Worm (Caenorhabditis elegans) whole organism, early embryonic: ENCODE results near the gene col-17.
"Not testable (repeated sequence)": the region's sequence is repeated elsewhere in the genome, so short reads cannot be mapped to it uniquely, and the experiment has no call there.

Experiments used
- B0310.2 ChIP-seq: sonication (generic microtip); optimal IDR thresholded peaks from 2 replicates; lab custom pipeline; 2016; ENCODE audit warnings: mild to moderate bottlenecking, missing genetic modification characterization, missing compliant biosample characterization
- F13C5.2 ChIP-seq: sonication (generic microtip); optimal IDR thresholded peaks from 2 replicates; lab custom pipeline; 2017; ENCODE audit warnings: mild to moderate bottlenecking, missing genetic modification characterization, inconsistent platforms, missing compliant biosample characterization
- aly-1 ChIP-seq: sonication (generic microtip); optimal IDR thresholded peaks from 2 replicates; lab custom pipeline; 2016; ENCODE audit warnings: missing genetic modification characterization, missing compliant biosample characterization
- ama-1 ChIP-seq: fragments of 150-350 bp; optimal IDR thresholded peaks from 2 replicates; lab custom pipeline; 2014
- ceh-13 ChIP-seq: fragments of 200-800 bp; sonication (Bioruptor generic); optimal IDR thresholded peaks from 2 replicates; lab custom pipeline; 2018; ENCODE audit warnings: mild to moderate bottlenecking, missing genetic modification characterization, missing compliant biosample characterization
- ceh-36 ChIP-seq: sonication (generic microtip); optimal IDR thresholded peaks from 2 replicates; lab custom pipeline; 2016; ENCODE audit warnings: missing genetic modification characterization, inconsistent platforms, missing compliant biosample characterization
- ets-7 ChIP-seq: sonication (generic microtip); optimal IDR thresholded peaks from 2 replicates; lab custom pipeline; 2016; ENCODE audit warnings: missing genotype, missing genetic modification characterization, missing compliant biosample characterization
- flt-1 ChIP-seq: fragments of 200-800 bp; sonication (Bioruptor generic); IDR thresholded peaks from 2 replicates; pipeline ENCODE4 v1.3.6; 2022; ENCODE audit warnings: missing genetic modification characterization, missing compliant biosample characterization
- hmbx-1 ChIP-seq: sonication (generic microtip); optimal IDR thresholded peaks from 2 replicates; lab custom pipeline; 2016; ENCODE audit warnings: mild to moderate bottlenecking, missing genetic modification characterization, missing compliant biosample characterization
- hmg-4 ChIP-seq: fragments of 200-800 bp; sonication (Bioruptor generic); optimal IDR thresholded peaks from 2 replicates; lab custom pipeline; 2018; ENCODE audit warnings: mild to moderate bottlenecking, missing genetic modification characterization, missing compliant biosample characterization
- hnd-1 ChIP-seq: sonication (generic microtip); optimal IDR thresholded peaks from 2 replicates; lab custom pipeline; 2016; ENCODE audit warnings: missing genetic modification characterization, missing compliant biosample characterization
- pes-1 ChIP-seq: fragments of 200-800 bp; sonication (Bioruptor generic); IDR thresholded peaks from 2 replicates; pipeline ENCODE4 v1.3.6; 2022; ENCODE audit warnings: missing genetic modification reagents, missing genetic modification characterization, missing compliant biosample characterization
- scrt-1 ChIP-seq: fragments of 200-800 bp; sonication (Bioruptor generic); IDR thresholded peaks from 2 replicates; pipeline ENCODE4 v1.3.6; 2022; ENCODE audit warnings: missing genetic modification characterization, missing compliant biosample characterization
- sea-1 ChIP-seq: fragments of 200-800 bp; sonication (Bioruptor generic); conservative IDR thresholded peaks from 2 replicates; pipeline ENCODE4 v1.3.6; 2022; ENCODE audit warnings: missing genetic modification characterization, missing compliant biosample characterization
- tbx-11 ChIP-seq: fragments of 200-800 bp; sonication (Bioruptor generic); IDR thresholded peaks from 2 replicates; pipeline ENCODE4 v1.3.6; 2022; ENCODE audit warnings: missing genetic modification characterization, missing compliant biosample characterization
- tbx-37 ChIP-seq: fragments of 200-800 bp; sonication (Bioruptor generic); conservative IDR thresholded peaks from 2 replicates; pipeline ENCODE4 v1.3.6; 2022; ENCODE audit warnings: missing genetic modification reagents, missing genetic modification characterization, missing compliant biosample characterization
- tra-4 ChIP-seq: sonication (generic microtip); optimal IDR thresholded peaks from 2 replicates; lab custom pipeline; 2017; ENCODE audit warnings: missing genetic modification characterization, missing compliant biosample characterization

col-17 gene

ce11 chrII:4851594-4852106 is 15.7 kb downstream of the col-17 start, which contains the start of gene dnj-9:
Gene dnj-9 (plus strand): TSS chrII:4852056.
- TF ChIP-seq tra-4 (no peak), hmbx-1 (tag; lab: Kevin White, UChicago) (peak; percentile 29), ceh-13 (GFP tag; lab: Kevin White, UChicago) (no peak), tbx-11 (no peak), flt-1 (GFP tag; lab: Robert Waterston, UW) (peak; percentile 62; the same call in 1 of the 2 replicates), ama-1 (no peak), B0310.2 (tag; lab: Kevin White, UChicago) (no peak), sea-1 (GFP tag; lab: Robert Waterston, UW) (no peak), pes-1 (GFP tag; lab: Robert Waterston, UW) (peak; percentile 48; the same call in 1 of the 2 replicates), aly-1 (tag; lab: Kevin White, UChicago) (no peak), ceh-36 (tag; lab: Kevin White, UChicago) (peak; percentile 30), ets-7 (tag; lab: Kevin White, UChicago) (no peak), hnd-1 (tag; lab: Kevin White, UChicago) (peak; percentile 32), F13C5.2 (tag; lab: Kevin White, UChicago) (peak; percentile 68), tbx-37 (GFP tag; lab: Robert Waterston, UW) (0 out of 2 replicates have a peak, but pooled peaks have one; percentile 31), scrt-1 (GFP tag; lab: Robert Waterston, UW) (peak; percentile 59; the same call in 1 of the 2 replicates), hmg-4 (GFP tag; lab: Kevin White, UChicago) (no peak)

- TF ChIP-seq hmg-4 (GFP tag; lab: Kevin White, UChicago) (no peak), tbx-11 (no peak), aly-1 (tag; lab: Kevin White, UChicago) (no peak), scrt-1 (GFP tag; lab: Robert Waterston, UW) (no peak), B0310.2 (tag; lab: Kevin White, UChicago) (no peak), F13C5.2 (tag; lab: Kevin White, UChicago) (no peak), flt-1 (GFP tag; lab: Robert Waterston, UW) (no peak), hmbx-1 (tag; lab: Kevin White, UChicago) (no peak), ceh-36 (tag; lab: Kevin White, UChicago) (no peak), ets-7 (tag; lab: Kevin White, UChicago) (no peak), tbx-37 (GFP tag; lab: Robert Waterston, UW) (no peak), sea-1 (GFP tag; lab: Robert Waterston, UW) (no peak), ceh-13 (GFP tag; lab: Kevin White, UChicago) (no peak), ama-1 (no peak), tra-4 (no peak), pes-1 (GFP tag; lab: Robert Waterston, UW) (no peak), hnd-1 (tag; lab: Kevin White, UChicago) (no peak)
Observed at ce11 chrII:4849885-4850284, 17.5 kb downstream of the col-17 start, which contains the start of gene T23B7.3. Gene T23B7.3 (plus strand): TSS chrII:4850185.

ce11 chrII:4842143-4842658 is 25.2 kb downstream of the col-17 start, which contains the start of the genes T23B7.2 and nspd-4:
Gene T23B7.2 (minus strand): TSS chrII:4842243.
Gene nspd-4 (plus strand): TSS chrII:4842608.
- not testable (repeated sequence) for TF ChIP-seq sea-1 (GFP tag; lab: Robert Waterston, UW); hnd-1 (tag; lab: Kevin White, UChicago); aly-1 (tag; lab: Kevin White, UChicago)

- TF ChIP-seq hnd-1 (tag; lab: Kevin White, UChicago) (no peak), ceh-36 (tag; lab: Kevin White, UChicago) (no peak), tbx-11 (no peak), flt-1 (GFP tag; lab: Robert Waterston, UW) (no peak), ets-7 (tag; lab: Kevin White, UChicago) (no peak)
Observed at ce11 chrII:4837659-4838058, 29.7 kb downstream of the col-17 start, which contains the start of gene C33F10.12. Gene C33F10.12 (minus strand): TSS chrII:4837759.

ce11 chrII:4834761-4835160 is 32.6 kb downstream of the col-17 start, which contains the start of the genes C33F10.11 and C33F10.1:
Gene C33F10.11 (minus strand): TSS chrII:4834861.
Gene C33F10.1 (plus strand): TSS chrII:4835023.
- TF ChIP-seq hmg-4 (GFP tag; lab: Kevin White, UChicago) (no peak), tra-4 (no peak), scrt-1 (GFP tag; lab: Robert Waterston, UW) (no peak), hnd-1 (tag; lab: Kevin White, UChicago) (no peak), tbx-37 (GFP tag; lab: Robert Waterston, UW) (no peak), B0310.2 (tag; lab: Kevin White, UChicago) (no peak), pes-1 (GFP tag; lab: Robert Waterston, UW) (no peak), sea-1 (GFP tag; lab: Robert Waterston, UW) (no peak), ceh-13 (GFP tag; lab: Kevin White, UChicago) (no peak), hmbx-1 (tag; lab: Kevin White, UChicago) (no peak), F13C5.2 (tag; lab: Kevin White, UChicago) (no peak), flt-1 (GFP tag; lab: Robert Waterston, UW) (no peak), tbx-11 (no peak), ceh-36 (tag; lab: Kevin White, UChicago) (no peak), ama-1 (no peak), aly-1 (tag; lab: Kevin White, UChicago) (no peak), ets-7 (tag; lab: Kevin White, UChicago) (no peak)

ce11 chrII:4827734-4828609 is 39.4 kb downstream of the col-17 start, which contains the start of the genes fbxb-88 and tbck-1:
Gene fbxb-88 (minus strand): TSS chrII:4827884.
Gene tbck-1 (plus strand): TSS chrII:4828559.
- no peak for TF ChIP-seq ets-7 (tag; lab: Kevin White, UChicago)
- TF ChIP-seq F13C5.2 (tag; lab: Kevin White, UChicago), result peak; percentile 46
- no peak for TF ChIP-seq B0310.2 (tag; lab: Kevin White, UChicago)
